Fruit fly (Drosophila melanogaster) whole organism, embryonic: ENCODE data around the gene tral.

Source experiments
- CG10543 ChIP-seq: fragments of 200-800 bp; sonication (Bioruptor generic); optimal IDR thresholded peaks from 3 replicates; lab custom pipeline; 2017; ENCODE audit warnings: missing biosample characterization, mild to moderate bottlenecking, missing genetic modification characterization, moderate library complexity
- CG10565 ChIP-seq: fragments of 200-800 bp; sonication (Bioruptor generic); optimal IDR thresholded peaks from 3 replicates; lab custom pipeline; 2016; ENCODE audit warnings: missing biosample characterization, mild to moderate bottlenecking, missing genetic modification characterization
- CG11247 ChIP-seq: fragments of 200-800 bp; sonication (Bioruptor generic); IDR thresholded peaks from 2 replicates; pipeline ENCODE4 v1.3.6; 2022; ENCODE audit warnings: missing biosample characterization, missing genetic modification characterization
- CG11456 ChIP-seq: fragments of 200-800 bp; sonication (Bioruptor generic); IDR thresholded peaks from 3 replicates; pipeline ENCODE4 v1.3.6; 2022; ENCODE audit warnings: missing biosample characterization, missing genetic modification characterization
- CG11696 ChIP-seq: fragments of 200-800 bp; sonication (Bioruptor generic); IDR thresholded peaks from 2 replicates; pipeline ENCODE4 v1.3.6; 2022; ENCODE audit warnings: missing biosample characterization, missing genetic modification characterization
- CG12219 ChIP-seq: fragments of 200-800 bp; sonication (Bioruptor generic); optimal IDR thresholded peaks from 3 replicates; lab custom pipeline; 2018; ENCODE audit warnings: missing biosample characterization, mild to moderate bottlenecking, missing genetic modification characterization
- CG14050 ChIP-seq: fragments of 200-800 bp; sonication (Bioruptor generic); IDR thresholded peaks from 3 replicates; pipeline ENCODE4 v1.3.6; 2022; ENCODE audit warnings: missing biosample characterization, missing genetic modification characterization
- CG1529 ChIP-seq: fragments of 200-800 bp; sonication (Bioruptor generic); optimal IDR thresholded peaks from 3 replicates; lab custom pipeline; 2018; ENCODE audit warnings: missing biosample characterization, missing genetic modification characterization
- CG1647 ChIP-seq: fragments of 200-800 bp; sonication (Bioruptor generic); optimal IDR thresholded peaks from 3 replicates; lab custom pipeline; 2016; ENCODE audit warnings: missing biosample characterization, missing genetic modification characterization
- CG17829 ChIP-seq: fragments of 200-800 bp; optimal IDR thresholded peaks from 2 replicates; lab custom pipeline; 2019; ENCODE audit warnings: missing biosample characterization, mild to moderate bottlenecking, missing genetic modification characterization, moderate library complexity
- CG18764 ChIP-seq: fragments of 200-800 bp; sonication (Bioruptor generic); optimal IDR thresholded peaks from 3 replicates; lab custom pipeline; 2016; ENCODE audit warnings: missing biosample characterization, missing genetic modification characterization
- CG2116 ChIP-seq: fragments of 200-800 bp; sonication (Bioruptor generic); optimal IDR thresholded peaks from 3 replicates; lab custom pipeline; 2018; ENCODE audit warnings: missing biosample characterization, mild to moderate bottlenecking, missing genetic modification characterization
- CG2120 ChIP-seq: fragments of 200-800 bp; sonication (Bioruptor generic); optimal IDR thresholded peaks from 3 replicates; lab custom pipeline; 2016; ENCODE audit warnings: missing biosample characterization, missing genetic modification characterization
- CG3065 ChIP-seq: fragments of 200-800 bp; sonication (Bioruptor generic); optimal IDR thresholded peaks from 2 replicates; lab custom pipeline; 2016; ENCODE audit warnings: missing biosample characterization, missing genetic modification characterization
- CG3838 ChIP-seq: fragments of 200-800 bp; sonication (Bioruptor generic); optimal IDR thresholded peaks from 3 replicates; lab custom pipeline; 2016; ENCODE audit warnings: missing biosample characterization, missing genetic modification characterization
- CG4360 ChIP-seq: fragments of 200-800 bp; sonication (Bioruptor generic); IDR thresholded peaks from 2 replicates; pipeline ENCODE4 v1.3.6; 2022; ENCODE audit warnings: missing biosample characterization, missing genetic modification characterization
- CG6791 ChIP-seq: fragments of 200-800 bp; sonication (Bioruptor generic); IDR thresholded peaks from 3 replicates; pipeline ENCODE4 v1.3.6; 2022; ENCODE audit warnings: missing biosample characterization, missing genetic modification characterization; ENCODE audit not compliant: partially characterized antibody
- CG7271 ChIP-seq: fragments of 200-800 bp; sonication (Bioruptor generic); optimal IDR thresholded peaks from 2 replicates; lab custom pipeline; 2018; ENCODE audit warnings: missing biosample characterization, mild to moderate bottlenecking, missing genetic modification characterization, moderate library complexity
- CG7372 ChIP-seq: fragments of 200-800 bp; sonication (Bioruptor generic); IDR thresholded peaks from 2 replicates; pipeline ENCODE4 v1.3.6; 2022; ENCODE audit warnings: missing biosample characterization, missing genetic modification characterization
- CG8478 ChIP-seq: fragments of >200 bp; optimal IDR thresholded peaks from 2 replicates; lab custom pipeline; 2018
- CG8924 ChIP-seq: fragments of 200-800 bp; optimal IDR thresholded peaks from 3 replicates; lab custom pipeline; 2019; ENCODE audit warnings: missing biosample characterization, mild to moderate bottlenecking, missing genetic modification characterization, moderate library complexity
- CG9215 ChIP-seq: fragments of 200-800 bp; sonication (Bioruptor generic); IDR thresholded peaks from 2 replicates; pipeline ENCODE4 v1.3.6; 2022; ENCODE audit warnings: missing biosample characterization, missing genetic modification characterization
- CG9609 ChIP-seq: fragments of 200-800 bp; sonication (Bioruptor generic); optimal IDR thresholded peaks from 3 replicates; lab custom pipeline; 2016; ENCODE audit warnings: missing biosample characterization, missing genetic modification characterization
- E2f1 ChIP-seq: fragments of 200-800 bp; sonication (Bioruptor generic); IDR thresholded peaks from 2 replicates; pipeline ENCODE4 v1.3.6; 2022; ENCODE audit warnings: missing biosample characterization, missing genetic modification characterization
- Fer1 ChIP-seq: fragments of 200-800 bp; sonication (Bioruptor generic); optimal IDR thresholded peaks from 2 replicates; lab custom pipeline; 2017; ENCODE audit warnings: missing biosample characterization, mild to moderate bottlenecking, missing genetic modification characterization
- HLH3B ChIP-seq: fragments of 200-800 bp; sonication (Bioruptor generic); IDR thresholded peaks from 2 replicates; pipeline ENCODE4 v1.3.6; 2022; ENCODE audit warnings: missing biosample characterization, missing genetic modification characterization
- Mrtf ChIP-seq: fragments of 200-800 bp; sonication (Bioruptor generic); IDR thresholded peaks from 3 replicates; pipeline ENCODE4 v1.3.6; 2022; ENCODE audit warnings: missing biosample characterization, missing genetic modification characterization
- Neu2 ChIP-seq: fragments of 200-800 bp; sonication (Bioruptor generic); optimal IDR thresholded peaks from 3 replicates; lab custom pipeline; 2016; ENCODE audit warnings: missing biosample characterization, missing genetic modification characterization, borderline replicate concordance
- Opbp ChIP-seq: fragments of 200-800 bp; sonication (Bioruptor generic); IDR thresholded peaks from 3 replicates; pipeline ENCODE4 v1.3.6; 2022; ENCODE audit warnings: missing biosample characterization, missing genetic modification characterization; ENCODE audit not compliant: partially characterized antibody
- Ravus ChIP-seq: fragments of 200-800 bp; sonication (Bioruptor generic); IDR thresholded peaks from 2 replicates; pipeline ENCODE4 v1.3.6; 2022; ENCODE audit warnings: missing biosample characterization, missing genetic modification characterization
- Stat92E ChIP-seq, 3 experiments: fragments of >200 bp in 2 of 3; fragments of 200-800 bp in 1 of 3; sonication (Bioruptor generic) in 1 of 3; optimal IDR thresholded peaks; 2 replicates each; lab custom pipeline; 2017 to 2019; ENCODE audit warnings: missing biosample characterization in 3 of 3, missing genetic modification characterization in 3 of 3, mild to moderate bottlenecking in 1 of 3, moderate library complexity in 1 of 3
- ara ChIP-seq: fragments of 200-800 bp; sonication (Bioruptor generic); IDR thresholded peaks from 2 replicates; pipeline ENCODE4 v1.3.6; 2022; ENCODE audit warnings: missing biosample characterization, missing genetic modification characterization
- br ChIP-seq: fragments of >200 bp; optimal IDR thresholded peaks from 2 replicates; lab custom pipeline; 2017
- chn ChIP-seq: fragments of 200-800 bp; sonication (Bioruptor generic); optimal IDR thresholded peaks from 2 replicates; lab custom pipeline; 2016; ENCODE audit warnings: missing biosample characterization, missing genetic modification characterization
- ci ChIP-seq: fragments of 200-800 bp; sonication (Bioruptor generic); IDR thresholded peaks from 3 replicates; pipeline ENCODE4 v1.3.6; 2022; ENCODE audit warnings: missing biosample characterization, missing genetic modification characterization
- fd3F ChIP-seq: fragments of 200-800 bp; sonication (Bioruptor generic); optimal IDR thresholded peaks from 2 replicates; lab custom pipeline; 2018; ENCODE audit warnings: missing biosample characterization, mild to moderate bottlenecking, missing genetic modification characterization, moderate library complexity
- fu2 ChIP-seq: fragments of 200-800 bp; sonication (Bioruptor generic); optimal IDR thresholded peaks from 2 replicates; lab custom pipeline; 2016; ENCODE audit warnings: missing biosample characterization, missing genetic modification characterization
- gcm2 ChIP-seq: fragments of 200-800 bp; sonication (Bioruptor generic); optimal IDR thresholded peaks from 2 replicates; lab custom pipeline; 2016; ENCODE audit warnings: missing biosample characterization, missing genetic modification characterization
- gfzf ChIP-seq: fragments of 200-800 bp; sonication (Bioruptor generic); optimal IDR thresholded peaks from 2 replicates; lab custom pipeline; 2016; ENCODE audit warnings: missing biosample characterization, mild to moderate bottlenecking, missing genetic modification characterization, moderate library complexity
- lab ChIP-seq: fragments of 200-800 bp; sonication (Bioruptor generic); optimal IDR thresholded peaks from 3 replicates; lab custom pipeline; 2017; ENCODE audit warnings: missing biosample characterization, missing genetic modification characterization, mild to moderate bottlenecking, moderate library complexity, missing genetic modification reagents
- lilli ChIP-seq: fragments of 200-800 bp; sonication (Bioruptor generic); optimal IDR thresholded peaks from 3 replicates; lab custom pipeline; 2016; ENCODE audit warnings: missing biosample characterization, missing genetic modification characterization
- lmd ChIP-seq: fragments of 200-800 bp; sonication (Bioruptor generic); IDR thresholded peaks from 2 replicates; pipeline ENCODE4 v1.3.6; 2022; ENCODE audit warnings: missing biosample characterization, missing genetic modification characterization
- pita ChIP-seq: fragments of 200-800 bp; sonication (Bioruptor generic); optimal IDR thresholded peaks from 2 replicates; lab custom pipeline; 2017; ENCODE audit warnings: missing biosample characterization, mild to moderate bottlenecking, missing genetic modification characterization
- ro ChIP-seq: fragments of 200-800 bp; sonication (Bioruptor generic); IDR thresholded peaks from 2 replicates; pipeline ENCODE4 v1.3.6; 2022; ENCODE audit warnings: missing biosample characterization, missing genetic modification characterization
- schlank ChIP-seq: fragments of 200-800 bp; sonication (Bioruptor generic); optimal IDR thresholded peaks from 2 replicates; lab custom pipeline; 2018; ENCODE audit warnings: missing biosample characterization, mild to moderate bottlenecking, missing genetic modification characterization
- scrt ChIP-seq: fragments of 200-800 bp; sonication (Bioruptor generic); optimal IDR thresholded peaks from 2 replicates; lab custom pipeline; 2018; ENCODE audit warnings: missing biosample characterization, mild to moderate bottlenecking, missing genetic modification characterization, moderate library complexity
- sd ChIP-seq: fragments of 200-800 bp; sonication (Bioruptor generic); optimal IDR thresholded peaks from 3 replicates; lab custom pipeline; 2018; ENCODE audit warnings: missing biosample characterization, mild to moderate bottlenecking, missing genetic modification characterization, moderate library complexity
- seq ChIP-seq: fragments of 200-800 bp; sonication (Bioruptor generic); IDR thresholded peaks from 2 replicates; pipeline ENCODE4 v1.3.6; 2022; ENCODE audit warnings: missing biosample characterization, missing genetic modification characterization
- sim ChIP-seq: fragments of 200-800 bp; sonication (Bioruptor generic); IDR thresholded peaks from 2 replicates; pipeline ENCODE4 v1.3.6; 2022; ENCODE audit warnings: missing biosample characterization, missing genetic modification characterization
- slou ChIP-seq: fragments of 200-800 bp; sonication (Bioruptor generic); optimal IDR thresholded peaks from 3 replicates; lab custom pipeline; 2016; ENCODE audit warnings: missing biosample characterization, missing genetic modification characterization
- trh ChIP-seq: fragments of 200-800 bp; sonication (Bioruptor generic); optimal IDR thresholded peaks from 2 replicates; lab custom pipeline; 2016; ENCODE audit warnings: missing biosample characterization, missing genetic modification characterization
- zen2 ChIP-seq: fragments of 200-800 bp; sonication (Bioruptor generic); IDR thresholded peaks from 3 replicates; pipeline ENCODE4 v1.3.6; 2022; ENCODE audit warnings: missing biosample characterization, missing genetic modification characterization; ENCODE audit not compliant: partially characterized antibody

Gene tral

DNA sequence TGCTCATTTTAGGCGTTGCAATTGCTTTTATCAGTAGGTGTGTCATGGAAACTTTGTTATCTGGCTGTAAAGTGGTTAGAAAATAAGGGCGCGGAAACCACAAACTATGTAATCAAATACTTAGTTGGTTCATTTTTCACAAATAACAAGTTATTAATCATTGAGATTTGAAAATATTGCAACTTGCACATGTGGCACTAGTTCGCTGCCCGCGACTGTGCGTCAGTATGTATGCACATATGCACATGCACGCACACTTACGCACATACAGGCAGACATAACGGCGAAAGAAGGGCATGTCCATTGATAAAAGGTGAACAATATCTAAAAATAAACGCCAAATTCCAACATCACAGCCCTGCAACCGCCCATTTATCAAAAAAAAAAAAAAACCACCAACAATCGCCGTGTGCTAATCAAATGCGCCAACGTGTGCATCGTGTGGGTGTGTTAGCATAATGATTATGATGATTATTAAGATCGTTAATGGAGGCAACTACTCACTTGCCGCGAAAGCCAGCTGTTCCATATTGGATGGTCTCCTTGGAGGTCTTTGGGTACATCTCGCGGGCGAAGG lies 14.7 kb downstream of the tral start (continued):
- TF ChIP-seq CG14050 (GFP tag; lab: Robert Waterston, UW): peak; percentile 48; the same call in 1 of the 3 replicates
- TF ChIP-seq CG10543 (GFP tag; lab: Kevin White, UChicago): peak; percentile 10
- no peak for TF ChIP-seq schlank
- TF ChIP-seq CG3838 (GFP tag; lab: Kevin White, UChicago): no peak
- no peak for TF ChIP-seq Ravus
- no peak for TF ChIP-seq CG7372 (GFP tag; lab: Robert Waterston, UW)
- TF ChIP-seq CG7271 (tag; lab: Kevin White, UChicago): no peak
- no peak for TF ChIP-seq chn (GFP tag; lab: Kevin White, UChicago)
- peak; percentile 60 for TF ChIP-seq lab
- no peak for TF ChIP-seq CG1647 (GFP tag; lab: Kevin White, UChicago)
- TF ChIP-seq CG2116 (GFP tag; lab: Kevin White, UChicago): no peak
- TF ChIP-seq CG2120 (GFP tag; lab: Kevin White, UChicago): peak; percentile 24
- no peak for TF ChIP-seq Stat92E (GFP tag; optimal IDR thresholded peaks at IDR 0.05; lab: Kevin White, UChicago)
- no peak for TF ChIP-seq gcm2 (GFP tag; lab: Kevin White, UChicago)
- TF ChIP-seq Neu2 (GFP tag; lab: Kevin White, UChicago): no peak
- peak; percentile 42 for TF ChIP-seq CG8924 (tag; lab: Kevin White, UChicago)
- TF ChIP-seq CG8478: no peak
- peak; percentile 85 for TF ChIP-seq ci (GFP tag; lab: Robert Waterston, UW)
- TF ChIP-seq gfzf (GFP tag; lab: Kevin White, UChicago): no peak
- no peak for TF ChIP-seq Mrtf (GFP tag; lab: Robert Waterston, UW)
- peak; percentile 12; the same call in 1 of the 2 replicates for TF ChIP-seq E2f1 (GFP tag; lab: Robert Waterston, UW)
- TF ChIP-seq CG18764 (GFP tag; lab: Kevin White, UChicago): no peak
- no peak for TF ChIP-seq trh (GFP tag; lab: Kevin White, UChicago)
- TF ChIP-seq pita (GFP tag; lab: Kevin White, UChicago): no peak
- TF ChIP-seq CG11247 (GFP tag; lab: Robert Waterston, UW): 0 out of 2 replicates have a peak, but pooled peaks have one; percentile 43
- no peak for TF ChIP-seq ro (GFP tag; lab: Robert Waterston, UW)
- TF ChIP-seq ara: peak; percentile 63
- TF ChIP-seq slou (GFP tag; lab: Kevin White, UChicago): no peak
- no peak for TF ChIP-seq CG9215 (GFP tag; lab: Robert Waterston, UW)
- TF ChIP-seq CG17829 (tag; lab: Kevin White, UChicago): peak; percentile 58
- TF ChIP-seq CG6791 (GFP tag; lab: Robert Waterston, UW): no peak
- no peak for TF ChIP-seq CG10565 (GFP tag; lab: Kevin White, UChicago)
- TF ChIP-seq sim: no peak
- TF ChIP-seq CG9609 (GFP tag; lab: Kevin White, UChicago): no peak
- TF ChIP-seq CG1529 (GFP tag; lab: Kevin White, UChicago): peak; percentile 25
- peak; percentile 60 for TF ChIP-seq HLH3B (GFP tag; lab: Robert Waterston, UW)
- TF ChIP-seq CG4360 (GFP tag; lab: Robert Waterston, UW): 0 out of 2 replicates have a peak, but pooled peaks have one; percentile 35
- TF ChIP-seq CG3065 (GFP tag; lab: Kevin White, UChicago): no peak
- no peak for TF ChIP-seq fd3F (GFP tag; lab: Kevin White, UChicago)
- peak; percentile 62 for TF ChIP-seq CG12219 (GFP tag; lab: Kevin White, UChicago)
- TF ChIP-seq CG11696: peak; percentile 97
- TF ChIP-seq br (lab: Kevin White, UChicago): no peak
- peak; percentile 70; the same call in 2 of the 3 replicates for TF ChIP-seq CG11456 (GFP tag; lab: Robert Waterston, UW)
- no peak for TF ChIP-seq sd
- TF ChIP-seq scrt (GFP tag; lab: Kevin White, UChicago): peak; percentile 10
- TF ChIP-seq lilli (GFP tag; lab: Kevin White, UChicago): peak; percentile 35
- no peak for TF ChIP-seq Fer1 (GFP tag; lab: Kevin White, UChicago)
- TF ChIP-seq seq: no peak
- TF ChIP-seq Opbp (GFP tag; lab: Robert Waterston, UW): no peak
- peak; percentile 55 for TF ChIP-seq lmd (GFP tag; lab: Robert Waterston, UW)
- TF ChIP-seq fu2 (GFP tag; lab: Kevin White, UChicago): no peak
- TF ChIP-seq zen2 (GFP tag; lab: Robert Waterston, UW): no peak
